Fruit fly (Drosophila melanogaster): ENCODE results near the gene CG34112.

The CG34112 gene

DNA sequence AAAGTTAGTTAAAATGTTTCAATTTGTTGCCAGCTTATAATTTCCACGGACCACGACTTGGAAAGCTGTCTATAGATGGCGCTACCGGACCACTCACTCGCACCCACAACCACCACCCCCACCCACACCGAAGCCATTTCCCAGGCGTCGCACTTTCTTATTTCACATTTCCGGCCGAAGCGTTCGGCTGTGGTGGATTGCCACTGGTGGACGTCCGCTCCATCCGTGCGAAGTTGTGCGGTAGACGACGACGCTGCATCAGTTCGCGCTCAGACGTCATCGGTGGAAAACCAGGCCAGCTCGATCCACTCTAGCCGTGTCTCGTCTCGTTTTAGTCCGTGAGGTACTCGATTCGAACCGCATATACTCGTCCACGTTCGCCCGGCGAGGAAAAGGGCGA is 34.4 kb downstream of the CG34112 start, which contains the start of gene CG1090:
CG1090 (plus strand) TSS at position 259 of the 400 bp plus-strand sequence.
- TF ChIP-seq CG4318 (GFP tag; optimal IDR thresholded peaks at IDR 0.05) (no peak), vri (GFP tag; optimal IDR thresholded peaks at IDR 0.05) (no peak), fd85E (GFP tag; optimal IDR thresholded peaks at IDR 0.05) (no peak), dsx (GFP tag; optimal IDR thresholded peaks at IDR 0.05; ENCODE audit: poor library complexity, severe bottlenecking) (no peak), Blimp-1 (GFP tag; optimal IDR thresholded peaks at IDR 0.05) (no peak), Ets96B (tag; optimal IDR thresholded peaks at IDR 0.05) (no peak), CG3032 (tag; optimal IDR thresholded peaks at IDR 0.05) (no peak), CG9139 (GFP tag; optimal IDR thresholded peaks at IDR 0.05) (no peak), cyc (GFP tag; optimal IDR thresholded peaks at IDR 0.05) (no peak), Gug (GFP tag; IDR thresholded peaks at IDR 0.05) (no peak), net (GFP tag; optimal IDR thresholded peaks at IDR 0.05) (peak; percentile 8), CG6808 (GFP tag; optimal IDR thresholded peaks at IDR 0.05) (no peak), CG16779 (tag; optimal IDR thresholded peaks at IDR 0.05) (peak; percentile 13), topi (GFP tag; optimal IDR thresholded peaks at IDR 0.05) (no peak), CG8632 (GFP tag; optimal IDR thresholded peaks at IDR 0.05) (no peak), salr (GFP tag; optimal IDR thresholded peaks at IDR 0.05) (no peak), spab (GFP tag; optimal IDR thresholded peaks at IDR 0.05) (no peak), CG10669 (GFP tag; optimal IDR thresholded peaks at IDR 0.05) (no peak)

DNA sequence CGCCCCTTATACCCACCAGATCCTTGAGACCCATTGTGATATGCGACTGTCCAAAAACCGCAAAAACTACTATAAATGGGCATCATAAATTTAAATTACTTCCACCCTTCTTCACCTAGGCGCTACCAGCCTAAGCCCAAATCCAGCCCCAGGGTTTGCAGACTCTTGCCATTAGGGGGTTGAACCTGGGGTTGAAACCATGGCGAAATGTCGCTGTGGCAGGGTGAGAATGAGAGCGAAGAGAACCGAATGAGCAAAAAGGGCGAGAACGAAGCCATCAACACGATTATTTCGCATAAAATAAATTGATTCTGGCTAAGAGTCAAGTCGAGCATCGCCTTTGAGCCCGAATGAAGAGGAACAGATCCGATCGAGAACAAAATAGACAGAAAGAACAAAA is 40.5 kb downstream of the CG34112 start:
- no peak for TF ChIP-seq CG4318 (GFP tag; optimal IDR thresholded peaks at IDR 0.05)
- TF ChIP-seq CG6854 (GFP tag; optimal IDR thresholded peaks at IDR 0.05) = no peak
- TF ChIP-seq CG34406 (GFP tag; optimal IDR thresholded peaks at IDR 0.05) = no peak
- no peak for TF ChIP-seq CG6808 (GFP tag; optimal IDR thresholded peaks at IDR 0.05)
- no peak for TF ChIP-seq CG3032 (tag; optimal IDR thresholded peaks at IDR 0.05)
- TF ChIP-seq Eip78C (GFP tag) = no peak
- no peak for TF ChIP-seq Hr39 (GFP tag; optimal IDR thresholded peaks at IDR 0.05)
- no peak for TF ChIP-seq Hr4 (GFP tag; optimal IDR thresholded peaks at IDR 0.05)
- TF ChIP-seq Sox102F (GFP tag; optimal IDR thresholded peaks at IDR 0.05) = no peak
- no peak for TF ChIP-seq fd59A (GFP tag; optimal IDR thresholded peaks at IDR 0.05)
- no peak for TF ChIP-seq CG7368 (GFP tag; optimal IDR thresholded peaks at IDR 0.05)
- no peak for TF ChIP-seq CG31627 (GFP tag; optimal IDR thresholded peaks at IDR 0.05)

DNA sequence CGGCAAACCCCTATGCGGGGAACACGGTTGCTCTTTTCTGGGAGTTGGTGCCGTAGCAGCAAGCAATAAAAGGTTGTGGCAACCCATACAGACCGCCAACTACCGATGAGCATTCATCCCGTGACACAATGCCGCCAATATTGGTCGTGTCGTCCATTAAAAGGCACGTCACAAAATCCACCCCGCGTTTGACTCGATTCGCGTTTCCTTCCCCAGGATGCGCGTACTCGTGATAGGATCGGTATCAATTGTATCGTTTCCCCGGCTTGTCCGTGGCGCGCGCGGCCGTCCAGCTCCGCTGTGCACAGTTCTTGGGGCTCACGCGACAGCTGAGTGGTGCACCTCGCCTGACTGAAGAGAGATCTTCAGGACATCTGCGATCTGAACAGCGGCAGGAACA is 43.9 kb downstream of the CG34112 start:
- TF ChIP-seq CG31627 (GFP tag; optimal IDR thresholded peaks at IDR 0.05) (no peak), CG6163 (GFP tag; IDR thresholded peaks at IDR 0.05) (no peak), CG10669 (GFP tag; optimal IDR thresholded peaks at IDR 0.05) (no peak), CG11902 (GFP tag; optimal IDR thresholded peaks at IDR 0.05) (no peak), Smox (GFP tag; optimal IDR thresholded peaks at IDR 0.05) (no peak), svp (GFP tag) (no peak), CG7368 (GFP tag; optimal IDR thresholded peaks at IDR 0.05) (no peak), CG3032 (tag; optimal IDR thresholded peaks at IDR 0.05) (no peak), CG6854 (GFP tag; optimal IDR thresholded peaks at IDR 0.05) (no peak), Eip93F (GFP tag; optimal IDR thresholded peaks at IDR 0.05) (no peak), CG11294 (GFP tag; IDR thresholded peaks at IDR 0.05) (no peak), Ets96B (tag; optimal IDR thresholded peaks at IDR 0.05) (no peak), net (GFP tag; optimal IDR thresholded peaks at IDR 0.05) (no peak), Eip75B (GFP tag; optimal IDR thresholded peaks at IDR 0.05) (no peak), CG6792 (GFP tag; optimal IDR thresholded peaks at IDR 0.05) (no peak), Met (GFP tag; optimal IDR thresholded peaks at IDR 0.05) (no peak), OdsH (GFP tag; optimal IDR thresholded peaks at IDR 0.05) (no peak)

Measured in whole organism, prepupa.